Worm (Caenorhabditis elegans) whole organism, late embryonic: ENCODE results near the gene ran-3.

Experiments used
- ama-1 ChIP-seq: fragments of 150-350 bp; optimal IDR thresholded peaks from 2 replicates; lab custom pipeline; 2014
- ceh-48 ChIP-seq: sonication (generic microtip); optimal IDR thresholded peaks from 2 replicates; lab custom pipeline; 2016; ENCODE audit warnings: missing genetic modification characterization, inconsistent platforms, missing compliant biosample characterization
- eyg-1 ChIP-seq: sonication (generic microtip); optimal IDR thresholded peaks from 2 replicates; lab custom pipeline; 2016; ENCODE audit warnings: missing genotype, missing genetic modification characterization, missing compliant biosample characterization
- hlh-30 ChIP-seq: sonication (generic microtip); optimal IDR thresholded peaks from 2 replicates; lab custom pipeline; 2017; ENCODE audit warnings: antibody characterized with exemption, missing genetic modification characterization, missing compliant biosample characterization; ENCODE audit not compliant: insufficient read depth
- hlh-6 ChIP-seq: sonication (generic microtip); optimal IDR thresholded peaks from 2 replicates; lab custom pipeline; 2016; ENCODE audit warnings: missing genotype, missing genetic modification characterization, missing compliant biosample characterization
- nhr-11 ChIP-seq: fragments of 150-350 bp; optimal IDR thresholded peaks from 2 replicates; lab custom pipeline; 2014; ENCODE audit warnings: missing biosample characterization, missing genetic modification characterization
- pag-3 ChIP-seq: sonication (generic microtip); optimal IDR thresholded peaks from 2 replicates; lab custom pipeline; 2016; ENCODE audit warnings: missing compliant biosample characterization, missing genetic modification characterization, borderline replicate concordance
- pha-4 ChIP-seq: fragments of 150-350 bp; optimal IDR thresholded peaks from 2 replicates; lab custom pipeline; 2018; ENCODE audit warnings: missing biosample characterization, missing genetic modification reagents, missing genetic modification characterization
- ref-2 ChIP-seq: sonication (generic microtip); optimal IDR thresholded peaks from 2 replicates; lab custom pipeline; 2016; ENCODE audit warnings: missing genetic modification characterization, missing compliant biosample characterization
- sox-4 ChIP-seq: sonication (generic microtip); optimal IDR thresholded peaks from 2 replicates; lab custom pipeline; 2017; ENCODE audit warnings: mild to moderate bottlenecking, missing genetic modification characterization, inconsistent platforms, missing compliant biosample characterization
- tbx-2 ChIP-seq: sonication (generic microtip); optimal IDR thresholded peaks from 2 replicates; lab custom pipeline; 2016; ENCODE audit warnings: missing genetic modification characterization, missing compliant biosample characterization
- tbx-7 ChIP-seq: sonication (generic microtip); optimal IDR thresholded peaks from 2 replicates; lab custom pipeline; 2016; ENCODE audit warnings: missing genotype, missing genetic modification characterization, missing compliant biosample characterization
- unc-55 ChIP-seq: sonication (generic microtip); optimal IDR thresholded peaks from 2 replicates; lab custom pipeline; 2017; ENCODE audit warnings: missing biosample characterization, missing genetic modification reagents, missing genetic modification characterization

DNA sequence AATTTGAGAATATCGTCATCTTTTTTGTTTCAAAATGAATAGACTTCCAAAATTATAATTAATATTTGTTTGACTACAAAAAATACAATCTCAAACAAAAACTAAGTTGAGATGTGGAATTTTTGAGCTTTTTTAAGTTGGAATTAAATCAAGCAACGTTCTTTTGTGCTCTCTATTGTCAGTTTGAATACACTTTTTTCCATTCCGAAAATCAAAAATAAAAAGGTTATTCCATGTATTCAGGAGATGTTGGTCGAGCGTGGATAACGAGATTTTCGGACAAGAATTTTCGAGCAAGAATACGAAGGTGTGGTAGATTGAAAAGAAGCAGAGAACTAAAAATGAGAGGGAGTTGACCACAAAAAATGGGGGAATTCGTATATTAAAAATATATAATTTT, 45.3 kb upstream of the ran-3 start:
- TF ChIP-seq hlh-6 (tag; lab: Kevin White, UChicago) (no peak), pag-3 (tag; lab: Kevin White, UChicago) (no peak), ama-1 (lab: Kevin White, UChicago) (no peak), tbx-2 (tag; lab: Kevin White, UChicago) (no peak), tbx-7 (tag; lab: Kevin White, UChicago) (no peak), ref-2 (tag; lab: Kevin White, UChicago) (no peak), nhr-11 (no peak), hlh-30 (tag; lab: Kevin White, UChicago) (no peak), unc-55 (no peak), sox-4 (tag; lab: Kevin White, UChicago) (no peak), pha-4 (tag; lab: Kevin White, UChicago) (no peak), ceh-48 (no peak), eyg-1 (tag; lab: Kevin White, UChicago) (no peak)
